Fruit fly (Drosophila melanogaster): ENCODE data around the gene Jon74E.
A peak's percentile ranks its signal among the peaks of the same experiment; 100 is the strongest.

Jon74E gene

DNA sequence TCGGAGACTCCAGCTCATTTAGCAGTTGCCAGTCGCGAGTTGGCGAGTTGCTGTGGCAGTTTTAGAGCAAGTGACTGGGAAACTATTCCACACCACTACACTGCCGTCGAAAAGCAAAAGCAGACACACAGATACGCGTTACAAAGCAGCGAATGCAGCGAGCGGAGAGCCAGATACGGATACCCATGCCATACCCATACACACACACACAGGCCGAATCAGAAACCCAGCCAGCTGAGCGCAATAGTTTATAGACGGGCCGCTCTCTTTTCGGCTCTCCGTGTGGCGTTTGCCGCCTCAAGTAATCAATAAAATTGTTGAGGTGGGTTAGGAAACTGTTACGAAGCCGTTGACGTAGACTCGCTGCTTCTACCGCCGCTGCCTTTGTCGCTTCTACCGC, 24.9 kb upstream of the Jon74E start (continued):
- TF ChIP-seq chn (GFP tag; optimal IDR thresholded peaks at IDR 0.05) (no peak), ranshi (GFP tag; IDR thresholded peaks at IDR 0.05) (no peak), NC2α (GFP tag; optimal IDR thresholded peaks at IDR 0.05) (no peak), vfl (GFP tag; optimal IDR thresholded peaks at IDR 0.05) (no peak), CG15479 (GFP tag; optimal IDR thresholded peaks at IDR 0.05) (no peak), ash1 (GFP tag; optimal IDR thresholded peaks at IDR 0.05) (no peak), CG12236 (GFP tag; optimal IDR thresholded peaks at IDR 0.05) (no peak), Dp (GFP tag; optimal IDR thresholded peaks at IDR 0.05) (no peak), CG32532 (GFP tag; IDR thresholded peaks at IDR 0.05) (no peak), CG6854 (GFP tag; optimal IDR thresholded peaks at IDR 0.05) (no peak), onecut (GFP tag; IDR thresholded peaks at IDR 0.05) (peak; percentile 100), inv (GFP tag; IDR thresholded peaks at IDR 0.05; ENCODE audit: partially characterized antibody) (no peak), CG12155 (GFP tag; optimal IDR thresholded peaks at IDR 0.05) (peak; percentile 48), CG13624 (GFP tag; optimal IDR thresholded peaks at IDR 0.05) (no peak), ftz-f1 (GFP tag; optimal IDR thresholded peaks at IDR 0.05) (peak; percentile 9), CG30431 (GFP tag; optimal IDR thresholded peaks at IDR 0.05) (no peak), CG4617 (GFP tag; optimal IDR thresholded peaks at IDR 0.05; ENCODE audit: borderline replicate concordance) (no peak), Asciz (GFP tag; optimal IDR thresholded peaks at IDR 0.05) (no peak), Atf3 (GFP tag; optimal IDR thresholded peaks at IDR 0.05) (no peak), Camta (GFP tag; optimal IDR thresholded peaks at IDR 0.05) (no peak), odd (GFP tag; optimal IDR thresholded peaks at IDR 0.05) (no peak), CG1233 (GFP tag; optimal IDR thresholded peaks at IDR 0.05) (no peak), sug (tag; optimal IDR thresholded peaks at IDR 0.05) (peak; percentile 45), pan (optimal IDR thresholded peaks at IDR 0.05) (no peak), pan (GFP tag; optimal IDR thresholded peaks at IDR 0.05 in 1 of 2, IDR thresholded peaks at IDR 0.05 in 1 of 2) (no peak), CHES-1-like (GFP tag; optimal IDR thresholded peaks at IDR 0.05) (no peak), al (GFP tag; IDR thresholded peaks at IDR 0.05) (no peak), CG6791 (GFP tag; IDR thresholded peaks at IDR 0.05; ENCODE audit: partially characterized antibody) (peak; percentile 52; the same call in 1 of the 3 replicates), ERR (GFP tag; optimal IDR thresholded peaks at IDR 0.05) (no peak), Atf-2 (GFP tag; optimal IDR thresholded peaks at IDR 0.05) (no peak), knrl (GFP tag; IDR thresholded peaks at IDR 0.05; ENCODE audit: partially characterized antibody) (no peak), CG11398 (GFP tag; optimal IDR thresholded peaks at IDR 0.05) (no peak), CG31224 (GFP tag; IDR thresholded peaks at IDR 0.05) (no peak)

DNA sequence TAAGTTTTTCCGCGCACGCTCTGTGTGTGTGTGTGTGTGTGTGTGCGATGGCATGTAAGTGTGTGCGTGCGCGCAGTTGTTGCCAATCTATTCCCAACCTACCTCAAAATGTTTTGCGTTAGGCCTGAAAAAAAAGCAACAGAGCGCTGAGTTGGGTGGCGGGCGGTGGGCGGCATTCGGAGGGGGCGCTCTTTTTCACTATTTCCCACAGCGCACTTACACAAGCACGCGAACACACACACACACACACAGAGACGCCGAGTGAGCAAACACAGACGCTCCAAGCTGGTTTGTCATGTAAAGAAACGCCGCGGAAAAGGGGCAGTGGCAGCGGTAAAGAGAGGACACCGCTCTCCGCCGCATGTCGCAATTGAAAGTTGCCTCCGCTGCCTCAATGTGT, 23.2 kb upstream of the Jon74E start:
- TF ChIP-seq tio (GFP tag; optimal IDR thresholded peaks at IDR 0.05): no peak
- TF ChIP-seq sens-2 (GFP tag; IDR thresholded peaks at IDR 0.05): no peak
- no peak for TF ChIP-seq Fer2 (tag; optimal IDR thresholded peaks at IDR 0.05)
- TF ChIP-seq CG14860 (GFP tag; IDR thresholded peaks at IDR 0.05; ENCODE audit: partially characterized antibody): 0 out of 3 replicates have a peak, but pooled peaks have one; percentile 20
- TF ChIP-seq H2.0 (GFP tag; IDR thresholded peaks at IDR 0.05): no peak
- no peak for TF ChIP-seq CG30431 (GFP tag; optimal IDR thresholded peaks at IDR 0.05)
- no peak for TF ChIP-seq CG7928 (GFP tag; optimal IDR thresholded peaks at IDR 0.05)
- no peak for TF ChIP-seq zf30C (GFP tag; optimal IDR thresholded peaks at IDR 0.05)
- TF ChIP-seq CG13624 (GFP tag; optimal IDR thresholded peaks at IDR 0.05): no peak
- TF ChIP-seq CG10462 (GFP tag; optimal IDR thresholded peaks at IDR 0.05): no peak
- no peak for TF ChIP-seq cas (GFP tag; IDR thresholded peaks at IDR 0.05)
- TF ChIP-seq HLH4C (GFP tag; IDR thresholded peaks at IDR 0.05; ENCODE audit: partially characterized antibody): 0 out of 3 replicates have a peak, but pooled peaks have one; percentile 11
- TF ChIP-seq CHES-1-like (GFP tag; optimal IDR thresholded peaks at IDR 0.05): no peak
- no peak for TF ChIP-seq CG33557 (GFP tag; optimal IDR thresholded peaks at IDR 0.05)
- no peak for TF ChIP-seq CG15269 (tag; optimal IDR thresholded peaks at IDR 0.05)
- no peak for TF ChIP-seq lov (optimal IDR thresholded peaks at IDR 0.05)
- TF ChIP-seq lov (GFP tag; IDR thresholded peaks at IDR 0.05): no peak
- peak; percentile 25; the same call in 1 of the 2 replicates for TF ChIP-seq onecut (GFP tag; IDR thresholded peaks at IDR 0.05)
- TF ChIP-seq Sox102F (GFP tag; optimal IDR thresholded peaks at IDR 0.05): no peak
- no peak for TF ChIP-seq CG12942 (GFP tag; optimal IDR thresholded peaks at IDR 0.05)
- no peak for TF ChIP-seq GATAe (GFP tag; conservative IDR thresholded peaks at IDR 0.05)
- no peak; the same call in 2 of the 3 replicates for TF ChIP-seq tgo (GFP tag; IDR thresholded peaks at IDR 0.05)
- peak; percentile 51 to 52 for TF ChIP-seq Trl (optimal IDR thresholded peaks at IDR 0.05)
- TF ChIP-seq Trl (GFP tag; optimal IDR thresholded peaks at IDR 0.05): no peak
